Fruit fly (Drosophila melanogaster) whole organism, wandering third instar larva: ENCODE data around the gene CG14958.

ENCODE experiments used
- Abd-B ChIP-seq: fragments of >200 bp; optimal IDR thresholded peaks from 2 replicates; lab custom pipeline; 2017; ENCODE audit warnings: missing biosample characterization, missing genetic modification characterization
- CG32264 ChIP-seq: fragments of 200-800 bp; sonication (Bioruptor generic); optimal IDR thresholded peaks from 2 replicates; lab custom pipeline; 2016; ENCODE audit warnings: missing biosample characterization, missing genetic modification characterization
- CG9705 ChIP-seq: fragments of 200-800 bp; sonication (Bioruptor generic); optimal IDR thresholded peaks from 2 replicates; lab custom pipeline; 2018; ENCODE audit warnings: missing biosample characterization, mild to moderate bottlenecking, missing genetic modification characterization
- CrebA ChIP-seq: fragments of 200-800 bp; sonication (Bioruptor generic); optimal IDR thresholded peaks from 2 replicates; lab custom pipeline; 2016; ENCODE audit warnings: missing biosample characterization, mild to moderate bottlenecking, missing genetic modification characterization, borderline replicate concordance
- Dfd ChIP-seq: fragments of >200 bp; optimal IDR thresholded peaks from 2 replicates; lab custom pipeline; 2017; ENCODE audit warnings: missing biosample characterization, missing genetic modification characterization
- Dif ChIP-seq: fragments of 200-275, 200-300 bp; sonication (Bioruptor generic); optimal IDR thresholded peaks from 2 replicates; lab custom pipeline; 2018; ENCODE audit warnings: missing biosample characterization, missing genetic modification characterization; ENCODE audit not compliant: partially characterized antibody
- GATAd ChIP-seq: sonication (Bioruptor generic); optimal IDR thresholded peaks from 2 replicates; lab custom pipeline; 2016; ENCODE audit warnings: missing biosample characterization, missing genetic modification characterization
- HLH106 ChIP-seq: fragments of 200-800 bp; optimal IDR thresholded peaks from 3 replicates; lab custom pipeline; 2019; ENCODE audit warnings: missing biosample characterization, mild to moderate bottlenecking, missing genetic modification characterization, moderate library complexity
- Hnf4 ChIP-seq: fragments of 200-800 bp; sonication (Bioruptor generic); optimal IDR thresholded peaks from 2 replicates; lab custom pipeline; 2016; ENCODE audit warnings: missing biosample characterization, mild to moderate bottlenecking, missing genetic modification characterization
- Hr78 ChIP-seq: fragments of >200 bp; optimal IDR thresholded peaks from 2 replicates; lab custom pipeline; 2017; ENCODE audit warnings: missing biosample characterization, missing genetic modification characterization
- Hr83 ChIP-seq: fragments of 200-300 bp; sonication (Bioruptor generic); optimal IDR thresholded peaks from 2 replicates; lab custom pipeline; 2016; ENCODE audit warnings: missing biosample characterization, mild to moderate bottlenecking, missing genetic modification characterization, moderate library complexity; ENCODE audit not compliant: poor library complexity, severe bottlenecking
- Jra ChIP-seq: sonication (Bioruptor generic); optimal IDR thresholded peaks from 2 replicates; lab custom pipeline; 2016; ENCODE audit warnings: missing biosample characterization, missing genetic modification characterization
- Mio ChIP-seq: sonication (Bioruptor generic); optimal IDR thresholded peaks from 2 replicates; lab custom pipeline; 2016; ENCODE audit warnings: missing biosample characterization, missing genetic modification characterization
- Myc ChIP-seq: fragments of >200 bp; optimal IDR thresholded peaks from 2 replicates; lab custom pipeline; 2017
- N ChIP-seq: fragments of >200 bp; optimal IDR thresholded peaks from 2 replicates; lab custom pipeline; 2018; ENCODE audit warnings: missing biosample characterization, missing external identifiers, missing genetic modification characterization
- OdsH ChIP-seq: fragments of 200-800 bp; sonication (Bioruptor generic); optimal IDR thresholded peaks from 2 replicates; lab custom pipeline; 2016; ENCODE audit warnings: missing biosample characterization, mild to moderate bottlenecking, missing genetic modification characterization
- Rel ChIP-seq, 2 experiments: fragments of 200-800 bp; sonication (Bioruptor generic) in 1 of 2; optimal IDR thresholded peaks; 2 replicates in 1 of 2; 3 replicates in 1 of 2; lab custom pipeline; 2016 to 2019; ENCODE audit warnings: mild to moderate bottlenecking in 2 of 2, missing biosample characterization in 2 of 2, missing genetic modification characterization in 2 of 2, moderate library complexity in 1 of 2
- Sp1 ChIP-seq: fragments of 200-800 bp; sonication (Bioruptor generic); optimal IDR thresholded peaks from 3 replicates; lab custom pipeline; 2019; ENCODE audit warnings: missing biosample characterization, mild to moderate bottlenecking, missing genetic modification characterization, moderate library complexity
- Vsx2 ChIP-seq: fragments of 200-300, 225-300 bp; sonication (Bioruptor generic); optimal IDR thresholded peaks from 2 replicates; lab custom pipeline; 2018; ENCODE audit warnings: missing biosample characterization, missing genetic modification characterization; ENCODE audit not compliant: partially characterized antibody
- br ChIP-seq: fragments of 200-800 bp; sonication (Bioruptor generic); optimal IDR thresholded peaks from 2 replicates; lab custom pipeline; 2016; ENCODE audit warnings: missing biosample characterization, missing genetic modification characterization
- brk ChIP-seq: fragments of 200-800 bp; sonication (Bioruptor generic); optimal IDR thresholded peaks from 2 replicates; lab custom pipeline; 2016; ENCODE audit warnings: missing biosample characterization, mild to moderate bottlenecking, missing genetic modification characterization
- dl ChIP-seq, 2 experiments: fragments of 175-275, 200-275 bp in 1 of 2; fragments of 200-275 bp in 1 of 2; sonication (Bioruptor generic); optimal IDR thresholded peaks; lab custom pipeline; 2018; ENCODE audit warnings: mild to moderate bottlenecking in 2 of 2, missing biosample characterization in 2 of 2, missing genetic modification characterization in 2 of 2, moderate library complexity in 2 of 2; ENCODE audit not compliant: partially characterized antibody in 2 of 2, insufficient read depth in 1 of 2
- dmrt93B ChIP-seq: fragments of 200-800 bp; sonication (Bioruptor generic); optimal IDR thresholded peaks from 2 replicates; lab custom pipeline; 2018; ENCODE audit warnings: missing biosample characterization, mild to moderate bottlenecking, missing genetic modification characterization
- dsf ChIP-seq: sonication (Bioruptor generic); optimal IDR thresholded peaks from 2 replicates; lab custom pipeline; 2016; ENCODE audit warnings: missing biosample characterization, missing genetic modification characterization, borderline replicate concordance
- ey ChIP-seq: fragments of 200-800 bp; sonication (Bioruptor generic); optimal IDR thresholded peaks from 2 replicates; lab custom pipeline; 2016; ENCODE audit warnings: missing biosample characterization, missing genetic modification characterization
- foxo ChIP-seq, 2 experiments: fragments of 200-800 bp; sonication (Bioruptor generic); optimal IDR thresholded peaks; 2 replicates in 1 of 2; 3 replicates in 1 of 2; lab custom pipeline; 2016 to 2017; ENCODE audit warnings: missing biosample characterization in 2 of 2, missing genetic modification characterization in 2 of 2
- fru ChIP-seq: fragments of 200-800 bp; sonication (Bioruptor generic); optimal IDR thresholded peaks from 3 replicates; lab custom pipeline; 2016; ENCODE audit warnings: missing biosample characterization, mild to moderate bottlenecking, missing genetic modification characterization
- h ChIP-seq: fragments of 200-800 bp; sonication (Bioruptor generic); optimal IDR thresholded peaks from 3 replicates; lab custom pipeline; 2016; ENCODE audit warnings: missing biosample characterization, mild to moderate bottlenecking, missing genetic modification characterization
- jim ChIP-seq: fragments of 175-275, 200-325 bp; sonication (Bioruptor generic); optimal IDR thresholded peaks from 2 replicates; lab custom pipeline; 2016; ENCODE audit warnings: missing biosample characterization, mild to moderate bottlenecking, missing genetic modification characterization
- lola ChIP-seq: fragments of >200 bp; optimal IDR thresholded peaks from 2 replicates; lab custom pipeline; 2017; ENCODE audit warnings: missing biosample characterization, missing genetic modification characterization
- pan ChIP-seq: fragments of >200 bp; optimal IDR thresholded peaks from 2 replicates; lab custom pipeline; 2017
- psq ChIP-seq: fragments of 200-800 bp; sonication (Bioruptor generic); optimal IDR thresholded peaks from 3 replicates; lab custom pipeline; 2017; ENCODE audit warnings: missing biosample characterization, mild to moderate bottlenecking, missing genetic modification characterization, moderate library complexity
- rgr ChIP-seq: fragments of 200-800 bp; sonication (Bioruptor generic); optimal IDR thresholded peaks from 3 replicates; lab custom pipeline; 2016; ENCODE audit warnings: missing biosample characterization, mild to moderate bottlenecking, missing genetic modification characterization
- sage ChIP-seq: fragments of 200-800 bp; sonication (Bioruptor generic); optimal IDR thresholded peaks from 2 replicates; lab custom pipeline; 2016; ENCODE audit warnings: missing biosample characterization, mild to moderate bottlenecking, missing genetic modification characterization
- sv ChIP-seq: fragments of 200-800 bp; sonication (Bioruptor generic); optimal IDR thresholded peaks from 3 replicates; lab custom pipeline; 2016; ENCODE audit warnings: missing biosample characterization, missing genetic modification characterization
- tai ChIP-seq: sonication (Bioruptor generic); optimal IDR thresholded peaks from 2 replicates; lab custom pipeline; 2016; ENCODE audit warnings: missing biosample characterization, missing genetic modification characterization
- usp ChIP-seq: fragments of >200 bp; optimal IDR thresholded peaks from 2 replicates; lab custom pipeline; 2017; ENCODE audit warnings: missing biosample characterization, missing genetic modification characterization
- woc ChIP-seq: sonication (Bioruptor generic); optimal IDR thresholded peaks from 2 replicates; lab custom pipeline; 2016; ENCODE audit warnings: missing biosample characterization, mild to moderate bottlenecking, missing genetic modification characterization

CG14958 gene

DNA sequence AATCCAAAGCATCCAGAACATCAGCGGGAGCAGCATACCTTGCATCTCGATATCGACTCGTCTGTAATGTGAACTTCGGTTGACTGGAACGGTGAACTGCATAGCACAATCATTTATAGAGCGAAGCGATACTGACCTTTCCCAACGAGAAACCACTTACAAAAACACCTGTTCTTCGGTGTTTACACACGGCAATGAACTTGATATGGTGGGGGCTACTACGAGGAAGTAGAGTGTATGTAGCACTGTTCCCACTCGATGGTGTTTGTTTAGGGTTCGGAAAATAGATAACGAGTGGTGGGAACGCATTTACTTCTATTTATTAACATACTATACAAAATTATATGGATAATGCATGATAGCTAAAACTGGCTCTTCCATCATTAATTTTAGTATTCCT is 19.1 kb downstream of the CG14958 start, which contains the start of the genes CG32269 and CG32270:
Gene CG32269 (minus strand): TSS at position 91 of the 400 bp plus-strand sequence.
Gene CG32270 (minus strand): TSS at position 91 of the 400 bp plus-strand sequence.
- TF ChIP-seq Hr83: peak; percentile 92
- TF ChIP-seq foxo (GFP tag; optimal IDR thresholded peaks at IDR 0.05; lab: Kevin White, UChicago): no peak
- TF ChIP-seq, all 38 proteins: peak for 1

- TF ChIP-seq OdsH (GFP tag; lab: Kevin White, UChicago) (peak; percentile 34), tai (GFP tag; lab: Kevin White, UChicago) (no peak), lola (GFP tag; lab: Kevin White, UChicago) (no peak), brk (no peak)
These were observed 29.1 kb downstream of the CG14958 start, which contains the start of the genes hob and nSMase for dm6 chr3L:3218859-3219258. TSS of gene hob (minus strand) at chr3L:3218920. TSS of gene nSMase (plus strand) at chr3L:3219156.

dm6 chr3L:3222643-3223389 is 33.0 kb downstream of the CG14958 start, which contains the start of the genes RpL28 and eIF1:
TSS of gene RpL28 (minus strand) at chr3L:3222960.
TSS of gene eIF1 (plus strand) at chr3L:3223341.
- TF ChIP-seq fru (GFP tag; lab: Kevin White, UChicago) (peak; percentile 55), Vsx2 (GFP tag; lab: Kevin White, UChicago) (no peak), rgr (GFP tag; lab: Kevin White, UChicago) (peak; percentile 96), jim (GFP tag; lab: Kevin White, UChicago) (no peak), Hr78 (GFP tag; lab: Kevin White, UChicago) (no peak), HLH106 (peak; percentile 86), dsf (peak; percentile 83), GATAd (GFP tag; lab: Kevin White, UChicago) (no peak), h (GFP tag; lab: Kevin White, UChicago) (peak; percentile 89), foxo (GFP tag; optimal IDR thresholded peaks at IDR 0.05; lab: Kevin White, UChicago) (peak in 1 of 2 experiments; percentile 90), lola (GFP tag; lab: Kevin White, UChicago) (no peak), sage (GFP tag; lab: Kevin White, UChicago) (no peak), Hnf4 (GFP tag; lab: Kevin White, UChicago) (peak; percentile 82), dl (GFP tag; optimal IDR thresholded peaks at IDR 0.05; lab: Kevin White, UChicago; ENCODE audit: insufficient read depth in 1 of 2, partially characterized antibody in 2 of 2) (no peak), dmrt93B (GFP tag; lab: Kevin White, UChicago) (peak; percentile 96), CG9705 (GFP tag; lab: Kevin White, UChicago) (peak; percentile 92), Dfd (GFP tag; lab: Kevin White, UChicago) (no peak), Abd-B (GFP tag; lab: Kevin White, UChicago) (no peak), OdsH (GFP tag; lab: Kevin White, UChicago) (peak; percentile 84), Mio (GFP tag; lab: Kevin White, UChicago) (peak; percentile 85), usp (GFP tag; lab: Kevin White, UChicago) (no peak), sv (peak; percentile 92), Rel (GFP tag; optimal IDR thresholded peaks at IDR 0.05; lab: Kevin White, UChicago) (no peak), Rel (tag; optimal IDR thresholded peaks at IDR 0.05; lab: Kevin White, UChicago) (peak; percentile 59), Hr83 (peak; percentile 99), ey (peak; percentile 66), tai (GFP tag; lab: Kevin White, UChicago) (no peak), N (GFP tag; lab: Kevin White, UChicago) (no peak), psq (GFP tag; lab: Kevin White, UChicago) (peak; percentile 75), pan (no peak), Dif (peak; percentile 14), CrebA (no peak), CG32264 (GFP tag; lab: Kevin White, UChicago) (peak; percentile 65), Jra (peak; percentile 84), br (GFP tag; lab: Kevin White, UChicago) (peak; percentile 66), woc (GFP tag; lab: Kevin White, UChicago) (peak; percentile 45), Myc (peak; percentile 65), brk (no peak), Sp1 (GFP tag; lab: Kevin White, UChicago) (peak; percentile 91)
- TF ChIP-seq, all 38 proteins: peak for 23
